In the genomic region with DNA sequence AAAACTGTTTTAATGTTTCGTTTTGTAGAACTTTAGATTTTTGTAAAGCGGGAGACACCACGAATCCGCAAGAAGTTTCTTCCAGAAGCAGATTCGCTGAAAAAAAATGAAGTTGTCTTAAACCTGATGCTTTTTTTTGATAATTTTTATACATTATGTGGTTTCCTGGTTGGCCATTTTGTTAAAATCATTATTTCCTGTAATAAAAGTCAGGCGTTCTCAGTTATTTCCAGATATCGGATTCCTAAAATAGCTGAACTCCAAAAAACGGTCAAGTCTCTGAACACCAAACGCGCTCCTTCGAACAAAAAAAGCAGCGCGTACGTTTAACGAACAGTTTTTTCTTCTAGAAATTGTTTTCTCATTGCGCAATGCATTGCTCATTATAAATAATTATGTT, we compare ENCODE assay signal across 4 worm cellular contexts.
TF ChIP-seq lines count a peak whose summit lies in the region.

No protein-coding gene starts in this region.

TF ChIP-seq in whole organism, L2 larva, 48 proteins besides CTCF, POLR2A, EP300 and RAD21 (continues in another document):
- TF ChIP-seq nhr-237 (tag; optimal IDR thresholded peaks at IDR 0.05; lab: Kevin White, UChicago) (no peak), nhr-11 (tag; optimal IDR thresholded peaks at IDR 0.05; lab: Kevin White, UChicago) (no peak), elt-1 (tag; optimal IDR thresholded peaks at IDR 0.05; lab: Kevin White, UChicago) (no peak), C34F6.9 (tag; optimal IDR thresholded peaks at IDR 0.05; lab: Kevin White, UChicago) (peak; percentile 37), unc-62 (GFP tag; optimal IDR thresholded peaks at IDR 0.05; lab: Kevin White, UChicago) (no peak), nhr-21 (tag; optimal IDR thresholded peaks at IDR 0.05; lab: Kevin White, UChicago) (no peak), lsy-2 (tag; optimal IDR thresholded peaks at IDR 0.05; lab: Kevin White, UChicago) (peak in 1 of 2 experiments; percentile 67), mab-5 (tag; optimal IDR thresholded peaks at IDR 0.05; lab: Kevin White, UChicago) (no peak), lin-39 (tag; optimal IDR thresholded peaks at IDR 0.05; lab: Kevin White, UChicago) (no peak), nhr-23 (tag; optimal IDR thresholded peaks at IDR 0.05; lab: Kevin White, UChicago) (no peak), sem-4 (tag; optimal IDR thresholded peaks at IDR 0.05; lab: Kevin White, UChicago) (no peak), nhr-10 (tag; optimal IDR thresholded peaks at IDR 0.05; lab: Kevin White, UChicago) (no peak), dmd-4 (tag; optimal IDR thresholded peaks at IDR 0.05; lab: Kevin White, UChicago) (no peak), snpc-4 (tag; optimal IDR thresholded peaks at IDR 0.05; lab: Kevin White, UChicago) (no peak), F13H6.1 (tag; optimal IDR thresholded peaks at IDR 0.05; lab: Kevin White, UChicago) (no peak), nhr-25 (tag; optimal IDR thresholded peaks at IDR 0.05; lab: Kevin White, UChicago) (peak; percentile 8), mdl-1 (tag; optimal IDR thresholded peaks at IDR 0.05; lab: Kevin White, UChicago) (no peak), elt-3 (tag; optimal IDR thresholded peaks at IDR 0.05; lab: Kevin White, UChicago) (no peak), skn-1 (tag; optimal IDR thresholded peaks at IDR 0.05; lab: Kevin White, UChicago) (peak; percentile 16), egl-27 (tag; optimal IDR thresholded peaks at IDR 0.05; lab: Kevin White, UChicago) (no peak), R02D3.7 (tag; optimal IDR thresholded peaks at IDR 0.05; lab: Kevin White, UChicago) (no peak), nhr-129 (tag; optimal IDR thresholded peaks at IDR 0.05; lab: Kevin White, UChicago) (peak; percentile 49), lin-13 (GFP tag; optimal IDR thresholded peaks at IDR 0.05; lab: Kevin White, UChicago) (no peak)

TF ChIP-seq in whole organism, L4 larva, 104 proteins besides CTCF, POLR2A, EP300 and RAD21 (continues in another document):
- peak; percentile 32 for TF ChIP-seq unc-130 (GFP tag; optimal IDR thresholded peaks at IDR 0.05; lab: Kevin White, UChicago)
- no peak for TF ChIP-seq dmd-6 (GFP tag; IDR thresholded peaks at IDR 0.05; lab: Robert Waterston, UW)
- TF ChIP-seq saeg-2 (GFP tag; IDR thresholded peaks at IDR 0.05; lab: Robert Waterston, UW) = no peak
- TF ChIP-seq hmg-1.1 (GFP tag; IDR thresholded peaks at IDR 0.05; lab: Robert Waterston, UW) = peak; percentile 44; the same call in 1 of the 2 replicates
- TF ChIP-seq F44E2.7 (GFP tag; IDR thresholded peaks at IDR 0.05; lab: Robert Waterston, UW) = no peak
- TF ChIP-seq daf-16 (GFP tag; optimal IDR thresholded peaks at IDR 0.05; lab: Kevin White, UChicago) = no peak
- TF ChIP-seq daf-16 (tag; optimal IDR thresholded peaks at IDR 0.05; lab: Kevin White, UChicago) = no peak
- TF ChIP-seq duxl-1 (tag; optimal IDR thresholded peaks at IDR 0.05; lab: Kevin White, UChicago; ENCODE audit: poor library complexity) = no peak
- TF ChIP-seq nhr-28 (tag; optimal IDR thresholded peaks at IDR 0.05; lab: Kevin White, UChicago) = no peak
- TF ChIP-seq nhr-6 (tag; optimal IDR thresholded peaks at IDR 0.05; lab: Kevin White, UChicago) = no peak
- TF ChIP-seq dmd-8 (GFP tag; IDR thresholded peaks at IDR 0.05; lab: Robert Waterston, UW) = no peak
- peak in 1 of 2 experiments; percentile 67 for TF ChIP-seq hif-1 (tag; optimal IDR thresholded peaks at IDR 0.05; lab: Kevin White, UChicago)
- no peak for TF ChIP-seq ceh-32 (tag; optimal IDR thresholded peaks at IDR 0.05; lab: Kevin White, UChicago; ENCODE audit: poor library complexity)
- peak in 1 of 2 experiments; percentile 59 for TF ChIP-seq lsy-2 (tag; optimal IDR thresholded peaks at IDR 0.05; lab: Kevin White, UChicago)
- TF ChIP-seq nhr-237 (tag; optimal IDR thresholded peaks at IDR 0.05; lab: Kevin White, UChicago) = no peak
- TF ChIP-seq ama-1 (optimal IDR thresholded peaks at IDR 0.05; lab: Kevin White, UChicago) = no peak
- TF ChIP-seq lin-38 (GFP tag; IDR thresholded peaks at IDR 0.05; lab: Robert Waterston, UW) = peak; percentile 74
- peak; percentile 43 for TF ChIP-seq mes-2 (tag; optimal IDR thresholded peaks at IDR 0.05; lab: Kevin White, UChicago; ENCODE audit: poor library complexity, severe bottlenecking)
- no peak for TF ChIP-seq lim-7 (GFP tag; IDR thresholded peaks at IDR 0.05; lab: Robert Waterston, UW)
- no peak for TF ChIP-seq spr-1 (tag; optimal IDR thresholded peaks at IDR 0.05; lab: Kevin White, UChicago)
- TF ChIP-seq rbr-2 (tag; optimal IDR thresholded peaks at IDR 0.05; lab: Kevin White, UChicago) = no peak
- no peak for TF ChIP-seq fkh-10 (GFP tag; optimal IDR thresholded peaks at IDR 0.05; lab: Kevin White, UChicago)
- peak; percentile 30 for TF ChIP-seq mep-1 (tag; optimal IDR thresholded peaks at IDR 0.05; lab: Kevin White, UChicago)

TF ChIP-seq in whole organism, late embryonic, 69 proteins besides CTCF, POLR2A, EP300 and RAD21 (continues in another document):
- TF ChIP-seq elt-2 (tag; optimal IDR thresholded peaks at IDR 0.05; lab: Kevin White, UChicago) (peak; percentile 59), ceh-2 (tag; optimal IDR thresholded peaks at IDR 0.05; lab: Kevin White, UChicago) (peak; percentile 81), sox-2 (GFP tag; IDR thresholded peaks at IDR 0.05; lab: Robert Waterston, UW) (no peak), pax-1 (tag; optimal IDR thresholded peaks at IDR 0.05; lab: Kevin White, UChicago) (no peak), ceh-14 (tag; optimal IDR thresholded peaks at IDR 0.05; lab: Kevin White, UChicago) (peak; percentile 72), sdc-2 (tag; optimal IDR thresholded peaks at IDR 0.05; lab: Kevin White, UChicago) (no peak), rnt-1 (tag; optimal IDR thresholded peaks at IDR 0.05; lab: Kevin White, UChicago) (peak; percentile 64), mec-3 (tag; optimal IDR thresholded peaks at IDR 0.05; lab: Kevin White, UChicago; ENCODE audit: borderline replicate concordance) (peak; percentile 71), nhr-11 (tag; optimal IDR thresholded peaks at IDR 0.05; lab: Kevin White, UChicago) (no peak), ceh-18 (tag; optimal IDR thresholded peaks at IDR 0.05; lab: Kevin White, UChicago) (no peak), pqm-1 (tag; optimal IDR thresholded peaks at IDR 0.05; lab: Kevin White, UChicago) (peak; percentile 68), syd-9 (tag; optimal IDR thresholded peaks at IDR 0.05; lab: Kevin White, UChicago) (no peak), F13H6.1 (tag; optimal IDR thresholded peaks at IDR 0.05; lab: Kevin White, UChicago) (peak; percentile 66), fax-1 (tag; optimal IDR thresholded peaks at IDR 0.05; lab: Kevin White, UChicago) (peak; percentile 83), hlh-8 (tag; optimal IDR thresholded peaks at IDR 0.05; lab: Kevin White, UChicago) (peak; percentile 46), tbx-7 (tag; optimal IDR thresholded peaks at IDR 0.05; lab: Kevin White, UChicago) (peak; percentile 77), pag-3 (tag; optimal IDR thresholded peaks at IDR 0.05; lab: Kevin White, UChicago; ENCODE audit: borderline replicate concordance) (no peak), ztf-16 (tag; optimal IDR thresholded peaks at IDR 0.05; lab: Kevin White, UChicago) (peak; percentile 28), ceh-24 (tag; optimal IDR thresholded peaks at IDR 0.05; lab: Kevin White, UChicago) (no peak), lim-6 (tag; optimal IDR thresholded peaks at IDR 0.05; lab: Kevin White, UChicago) (peak; percentile 79), ets-4 (tag; optimal IDR thresholded peaks at IDR 0.05; lab: Kevin White, UChicago) (peak; percentile 76), ceh-6 (GFP tag; optimal IDR thresholded peaks at IDR 0.05; lab: Kevin White, UChicago) (no peak), ref-2 (tag; optimal IDR thresholded peaks at IDR 0.05; lab: Kevin White, UChicago) (peak; percentile 65), C08G9.2 (tag; optimal IDR thresholded peaks at IDR 0.05; lab: Kevin White, UChicago) (peak; percentile 86)

TF ChIP-seq in whole organism, mixed stage, embryonic, 35 proteins besides CTCF, POLR2A, EP300 and RAD21:
- TF ChIP-seq ces-1 (GFP tag; optimal IDR thresholded peaks at IDR 0.05; lab: Kevin White, UChicago) (peak; percentile 46), nhr-237 (tag; optimal IDR thresholded peaks at IDR 0.05; lab: Kevin White, UChicago) (peak; percentile 67), lin-13 (tag; optimal IDR thresholded peaks at IDR 0.05; lab: Kevin White, UChicago) (no peak), ceh-83 (GFP tag; optimal IDR thresholded peaks at IDR 0.05; lab: Kevin White, UChicago) (no peak), sptf-1 (tag; optimal IDR thresholded peaks at IDR 0.05; lab: Kevin White, UChicago) (peak; percentile 64), lsy-2 (tag; optimal IDR thresholded peaks at IDR 0.05; lab: Kevin White, UChicago) (peak; percentile 10), zip-8 (tag; optimal IDR thresholded peaks at IDR 0.05; lab: Kevin White, UChicago) (peak; percentile 47), ceh-43 (GFP tag; optimal IDR thresholded peaks at IDR 0.05; lab: Kevin White, UChicago) (no peak)
